Fruit fly (Drosophila melanogaster) whole organism, embryonic: ENCODE data around the gene Mnn1.

Experiments used
- BEAF-32 ChIP-seq: fragments of 200-800 bp; sonication (Bioruptor generic); optimal IDR thresholded peaks from 3 replicates; lab custom pipeline; 2017; ENCODE audit warnings: missing biosample characterization, missing genetic modification characterization, mild to moderate bottlenecking, moderate library complexity, missing genetic modification reagents
- Bteb2 ChIP-seq: fragments of 200-800 bp; sonication (Bioruptor generic); optimal IDR thresholded peaks from 2 replicates; lab custom pipeline; 2016; ENCODE audit warnings: missing biosample characterization, missing genetic modification characterization
- C15 ChIP-seq: fragments of 200-800 bp; sonication (Bioruptor generic); IDR thresholded peaks from 3 replicates; pipeline ENCODE4 v1.3.6; 2022; ENCODE audit warnings: missing biosample characterization, missing genetic modification characterization
- CG11504 ChIP-seq: fragments of 200-800 bp; sonication (Bioruptor generic); optimal IDR thresholded peaks from 3 replicates; lab custom pipeline; 2019; ENCODE audit warnings: missing biosample characterization, mild to moderate bottlenecking, missing genetic modification characterization, moderate library complexity
- CG11560 ChIP-seq: fragments of 200-800 bp; sonication (Bioruptor generic); IDR thresholded peaks from 3 replicates; pipeline ENCODE4 v1.3.6; 2022; ENCODE audit warnings: missing biosample characterization, missing genetic modification characterization
- CG12391 ChIP-seq: fragments of 200-800 bp; sonication (Bioruptor generic); optimal IDR thresholded peaks from 3 replicates; lab custom pipeline; 2018; ENCODE audit warnings: missing biosample characterization, mild to moderate bottlenecking, missing genetic modification characterization, moderate library complexity
- CG13287 ChIP-seq: fragments of 200-800 bp; sonication (Bioruptor generic); IDR thresholded peaks from 2 replicates; pipeline ENCODE4 v1.3.6; 2022; ENCODE audit warnings: missing biosample characterization, missing genetic modification characterization; ENCODE audit not compliant: partially characterized antibody
- CG14710 ChIP-seq: fragments of 200-800 bp; sonication (Bioruptor generic); optimal IDR thresholded peaks from 3 replicates; lab custom pipeline; 2019; ENCODE audit warnings: missing biosample characterization, mild to moderate bottlenecking, missing genetic modification characterization, moderate library complexity
- CG15479 ChIP-seq: fragments of 200-800 bp; sonication (Bioruptor generic); optimal IDR thresholded peaks from 3 replicates; lab custom pipeline; 2019; ENCODE audit warnings: missing biosample characterization, mild to moderate bottlenecking, missing genetic modification characterization, moderate library complexity
- CG15696 ChIP-seq: fragments of 200-800 bp; sonication (Bioruptor generic); optimal IDR thresholded peaks from 2 replicates; lab custom pipeline; 2019; ENCODE audit warnings: missing biosample characterization, mild to moderate bottlenecking, missing genetic modification characterization, moderate library complexity
- CG1603 ChIP-seq: fragments of 200-800 bp; sonication (Bioruptor generic); optimal IDR thresholded peaks from 2 replicates; lab custom pipeline; 2019; ENCODE audit warnings: missing biosample characterization, mild to moderate bottlenecking, missing genetic modification characterization, moderate library complexity
- CG16813 ChIP-seq: fragments of 200-800 bp; sonication (Bioruptor generic); IDR thresholded peaks from 3 replicates; pipeline ENCODE4 v1.3.6; 2022; ENCODE audit warnings: missing biosample characterization, missing genetic modification characterization; ENCODE audit not compliant: partially characterized antibody
- CG17829 ChIP-seq: fragments of 200-800 bp; optimal IDR thresholded peaks from 2 replicates; lab custom pipeline; 2019; ENCODE audit warnings: missing biosample characterization, mild to moderate bottlenecking, missing genetic modification characterization, moderate library complexity
- CG18262 ChIP-seq: fragments of 200-800 bp; optimal IDR thresholded peaks from 3 replicates; lab custom pipeline; 2019; ENCODE audit warnings: missing biosample characterization, mild to moderate bottlenecking, missing genetic modification characterization, moderate library complexity
- CG2120 ChIP-seq: fragments of 200-800 bp; sonication (Bioruptor generic); optimal IDR thresholded peaks from 3 replicates; lab custom pipeline; 2016; ENCODE audit warnings: missing biosample characterization, missing genetic modification characterization
- CG2129 ChIP-seq: fragments of 200-800 bp; sonication (Bioruptor generic); IDR thresholded peaks from 2 replicates; pipeline ENCODE4 v1.3.6; 2022; ENCODE audit warnings: missing biosample characterization, missing genetic modification characterization; ENCODE audit not compliant: partially characterized antibody
- CG2678 ChIP-seq: fragments of 200-800 bp; sonication (Bioruptor generic); optimal IDR thresholded peaks from 3 replicates; lab custom pipeline; 2019; ENCODE audit warnings: missing biosample characterization, mild to moderate bottlenecking, missing genetic modification characterization, moderate library complexity
- CG2712 ChIP-seq: fragments of 200-800 bp; optimal IDR thresholded peaks from 3 replicates; lab custom pipeline; 2019; ENCODE audit warnings: missing biosample characterization, mild to moderate bottlenecking, missing genetic modification characterization, moderate library complexity
- CG3065 ChIP-seq: fragments of 200-800 bp; sonication (Bioruptor generic); optimal IDR thresholded peaks from 2 replicates; lab custom pipeline; 2016; ENCODE audit warnings: missing biosample characterization, missing genetic modification characterization
- CG34224 ChIP-seq: fragments of 200-800 bp; sonication (Bioruptor generic); IDR thresholded peaks from 3 replicates; pipeline ENCODE4 v1.3.6; 2022; ENCODE audit warnings: missing biosample characterization, missing genetic modification characterization; ENCODE audit not compliant: partially characterized antibody
- CG4404 ChIP-seq: fragments of 200-800 bp; sonication (Bioruptor generic); IDR thresholded peaks from 2 replicates; pipeline ENCODE4 v1.3.6; 2022; ENCODE audit warnings: missing biosample characterization, missing genetic modification characterization
- CG8924 ChIP-seq: fragments of 200-800 bp; optimal IDR thresholded peaks from 3 replicates; lab custom pipeline; 2019; ENCODE audit warnings: missing biosample characterization, mild to moderate bottlenecking, missing genetic modification characterization, moderate library complexity
- CG9797 ChIP-seq: fragments of 200-800 bp; sonication (Bioruptor generic); optimal IDR thresholded peaks from 3 replicates; lab custom pipeline; 2018; ENCODE audit warnings: missing biosample characterization, mild to moderate bottlenecking, missing genetic modification characterization
- Dbx ChIP-seq: fragments of 200-800 bp; sonication (Bioruptor generic); IDR thresholded peaks from 3 replicates; pipeline ENCODE4 v1.3.6; 2022; ENCODE audit warnings: missing biosample characterization, missing genetic modification characterization
- Dek ChIP-seq: fragments of 200-800 bp; sonication (Bioruptor generic); optimal IDR thresholded peaks from 3 replicates; lab custom pipeline; 2019; ENCODE audit warnings: missing biosample characterization, mild to moderate bottlenecking, missing genetic modification characterization, moderate library complexity
- Dip3 ChIP-seq: fragments of 200-800 bp; sonication (Bioruptor generic); optimal IDR thresholded peaks from 3 replicates; lab custom pipeline; 2016; ENCODE audit warnings: missing biosample characterization, missing genetic modification characterization
- Dp ChIP-seq: fragments of 200-800 bp; sonication (Bioruptor generic); optimal IDR thresholded peaks from 2 replicates; lab custom pipeline; 2018; ENCODE audit warnings: missing biosample characterization, mild to moderate bottlenecking, missing genetic modification characterization, moderate library complexity
- H15 ChIP-seq: fragments of 200-800 bp; sonication (Bioruptor generic); IDR thresholded peaks from 3 replicates; pipeline ENCODE4 v1.3.6; 2022; ENCODE audit warnings: missing biosample characterization, missing genetic modification characterization
- HLH3B ChIP-seq: fragments of 200-800 bp; sonication (Bioruptor generic); IDR thresholded peaks from 2 replicates; pipeline ENCODE4 v1.3.6; 2022; ENCODE audit warnings: missing biosample characterization, missing genetic modification characterization
- MBD-R2 ChIP-seq: fragments of 200-800 bp; sonication (Bioruptor generic); IDR thresholded peaks from 2 replicates; pipeline ENCODE4 v1.3.6; 2022; ENCODE audit warnings: missing biosample characterization, missing genetic modification characterization
- MESR4 ChIP-seq: fragments of 200-800 bp; sonication (Bioruptor generic); optimal IDR thresholded peaks from 2 replicates; lab custom pipeline; 2018; ENCODE audit warnings: missing biosample characterization, mild to moderate bottlenecking, missing genetic modification characterization, moderate library complexity
- Sry-β ChIP-seq: fragments of 200-800 bp; sonication (Bioruptor generic); optimal IDR thresholded peaks from 2 replicates; lab custom pipeline; 2018; ENCODE audit warnings: missing biosample characterization, mild to moderate bottlenecking, missing genetic modification characterization, moderate library complexity
- Tbp ChIP-seq: fragments of >200 bp; optimal IDR thresholded peaks from 2 replicates; lab custom pipeline; 2018; ENCODE audit warnings: missing biosample characterization, missing genetic modification characterization
- aop ChIP-seq: fragments of 200-800 bp; sonication (Bioruptor generic); IDR thresholded peaks from 2 replicates; pipeline ENCODE4 v1.3.6; 2022; ENCODE audit warnings: missing biosample characterization, missing genetic modification characterization
- bbx ChIP-seq: fragments of 200-800 bp; sonication (Bioruptor generic); IDR thresholded peaks from 2 replicates; pipeline ENCODE4 v1.3.6; 2022; ENCODE audit warnings: missing biosample characterization, missing genetic modification characterization; ENCODE audit not compliant: partially characterized antibody
- bsh ChIP-seq, 2 experiments: fragments of 200-800 bp; sonication (Bioruptor generic); optimal IDR thresholded peaks; 2 replicates each; lab custom pipeline; 2017 to 2018; ENCODE audit warnings: mild to moderate bottlenecking in 2 of 2, missing biosample characterization in 2 of 2, missing genetic modification characterization in 2 of 2, moderate library complexity in 1 of 2
- dan ChIP-seq: fragments of 200-800 bp; sonication (Bioruptor generic); IDR thresholded peaks from 2 replicates; pipeline ENCODE4 v1.3.6; 2022; ENCODE audit warnings: missing biosample characterization, missing genetic modification characterization
- h ChIP-seq: fragments of >200 bp; optimal IDR thresholded peaks from 2 replicates; lab custom pipeline; 2017
- lbe ChIP-seq: fragments of 200-800 bp; sonication (Bioruptor generic); optimal IDR thresholded peaks from 2 replicates; lab custom pipeline; 2016; ENCODE audit warnings: missing biosample characterization, mild to moderate bottlenecking, missing genetic modification characterization
- lilli ChIP-seq: fragments of 200-800 bp; sonication (Bioruptor generic); optimal IDR thresholded peaks from 3 replicates; lab custom pipeline; 2016; ENCODE audit warnings: missing biosample characterization, missing genetic modification characterization
- nmo ChIP-seq: fragments of 200-800 bp; sonication (Bioruptor generic); optimal IDR thresholded peaks from 2 replicates; lab custom pipeline; 2018; ENCODE audit warnings: missing biosample characterization, mild to moderate bottlenecking, missing genetic modification characterization, moderate library complexity
- odd ChIP-seq: fragments of 200-800 bp; sonication (Bioruptor generic); optimal IDR thresholded peaks from 2 replicates; lab custom pipeline; 2017; ENCODE audit warnings: missing biosample characterization, mild to moderate bottlenecking, missing genetic modification characterization
- pfk ChIP-seq: fragments of 200-800 bp; sonication (Bioruptor generic); optimal IDR thresholded peaks from 2 replicates; lab custom pipeline; 2018; ENCODE audit warnings: missing biosample characterization, mild to moderate bottlenecking, missing genetic modification characterization, moderate library complexity
- prd ChIP-seq, 3 experiments: fragments of >200 bp in 2 of 3; fragments of 200-800 bp in 1 of 3; sonication (Bioruptor generic) in 1 of 3; optimal IDR thresholded peaks in 2 of 3; IDR thresholded peaks in 1 of 3; 2 replicates in 2 of 3; 3 replicates in 1 of 3; pipeline versions ENCODE4 v1.3.6 to Lab custom; 2017 to 2022; ENCODE audit warnings: missing biosample characterization in 1 of 3, missing genetic modification characterization in 1 of 3
- pros ChIP-seq: fragments of 200-800 bp; sonication (Bioruptor generic); optimal IDR thresholded peaks from 3 replicates; lab custom pipeline; 2019; ENCODE audit warnings: missing biosample characterization, mild to moderate bottlenecking, missing genetic modification characterization, moderate library complexity
- repo ChIP-seq: fragments of 200-800 bp; sonication (Bioruptor generic); optimal IDR thresholded peaks from 2 replicates; lab custom pipeline; 2016; ENCODE audit warnings: missing biosample characterization, missing genetic modification characterization
- row ChIP-seq: fragments of 200-800 bp; sonication (Bioruptor generic); IDR thresholded peaks from 3 replicates; pipeline ENCODE4 v1.3.6; 2022; ENCODE audit warnings: missing biosample characterization, missing genetic modification characterization
- sens ChIP-seq: fragments of 200-800 bp; sonication (Bioruptor generic); peaks from one replicate; lab custom pipeline; 2016; ENCODE audit warnings: missing biosample characterization, missing genetic modification characterization
- sima ChIP-seq: fragments of 200-800 bp; sonication (Bioruptor generic); optimal IDR thresholded peaks from 2 replicates; lab custom pipeline; 2016; ENCODE audit warnings: missing biosample characterization, missing genetic modification characterization
- stwl ChIP-seq: fragments of 200-800 bp; sonication (Bioruptor generic); optimal IDR thresholded peaks from 3 replicates; lab custom pipeline; 2018; ENCODE audit warnings: missing biosample characterization, mild to moderate bottlenecking, missing genetic modification characterization, moderate library complexity

The Mnn1 gene

dm6 chr2L:7063721-7064179 is 7.6 kb downstream of the Mnn1 start, which contains the start of gene Sem1:
Gene Sem1, plus strand, starts transcription at chr2L:7063986.
- no peak for TF ChIP-seq CG16813 (GFP tag; lab: Robert Waterston, UW)
- TF ChIP-seq CG8924 (tag; lab: Kevin White, UChicago) = peak; percentile 12
- no peak for TF ChIP-seq pfk
- no peak for TF ChIP-seq lbe (GFP tag; lab: Kevin White, UChicago)
- peak; percentile 50 for TF ChIP-seq CG14710
- TF ChIP-seq bsh (GFP tag; optimal IDR thresholded peaks at IDR 0.05; lab: Kevin White, UChicago) = no peak
- no peak for TF ChIP-seq CG15479 (GFP tag; lab: Kevin White, UChicago)
- TF ChIP-seq lilli (GFP tag; lab: Kevin White, UChicago) = peak; percentile 6
- no peak for TF ChIP-seq CG3065 (GFP tag; lab: Kevin White, UChicago)
- peak; percentile 13 for TF ChIP-seq CG12391
- no peak for TF ChIP-seq repo (GFP tag; lab: Kevin White, UChicago)
- TF ChIP-seq CG2678 (tag; lab: Kevin White, UChicago) = no peak
- peak; percentile 91 for TF ChIP-seq Sry-β (GFP tag; lab: Kevin White, UChicago)
- TF ChIP-seq HLH3B (GFP tag; lab: Robert Waterston, UW) = no peak
- TF ChIP-seq CG17829 (tag; lab: Kevin White, UChicago) = peak; percentile 8
- peak; percentile 39; the same call in 1 of the 2 replicates for TF ChIP-seq MBD-R2
- TF ChIP-seq prd (optimal IDR thresholded peaks at IDR 0.05; lab: Kevin White, UChicago) = no peak
- TF ChIP-seq prd (GFP tag; IDR thresholded peaks at IDR 0.05; lab: Robert Waterston, UW) = 0 out of 3 replicates have a peak, but pooled peaks have one; percentile 14
- TF ChIP-seq CG11504 (tag; lab: Kevin White, UChicago) = peak; percentile 65
- peak; percentile 16 for TF ChIP-seq nmo (GFP tag; lab: Kevin White, UChicago)
- no peak for TF ChIP-seq sima (GFP tag; lab: Kevin White, UChicago)
- no peak for TF ChIP-seq CG4404 (GFP tag; lab: Robert Waterston, UW)
- peak; percentile 24 for TF ChIP-seq CG1603
- peak; percentile 7 for TF ChIP-seq BEAF-32 (GFP tag; lab: Kevin White, UChicago)
- peak; percentile 17 for TF ChIP-seq CG2712 (tag; lab: Kevin White, UChicago)
- TF ChIP-seq CG9797 = peak; percentile 59
- TF ChIP-seq CG11560 (tag; lab: Robert Waterston, UW) = no peak
- TF ChIP-seq Dp (GFP tag; lab: Kevin White, UChicago) = peak; percentile 34
- no peak for TF ChIP-seq CG15696 (tag; lab: Kevin White, UChicago)
- TF ChIP-seq Dbx (GFP tag; lab: Robert Waterston, UW) = no peak
- TF ChIP-seq aop (GFP tag; lab: Robert Waterston, UW) = no peak
- no peak for TF ChIP-seq CG2129
- TF ChIP-seq H15 (GFP tag; lab: Robert Waterston, UW) = no peak
- TF ChIP-seq stwl (tag; lab: Kevin White, UChicago) = peak; percentile 29
- no peak for TF ChIP-seq Dek (tag; lab: Kevin White, UChicago)
- no peak for TF ChIP-seq pros (GFP tag; lab: Kevin White, UChicago)
- no peak for TF ChIP-seq C15 (GFP tag; lab: Robert Waterston, UW)
- no peak for TF ChIP-seq dan (GFP tag; lab: Robert Waterston, UW)
- peak; percentile 16 for TF ChIP-seq CG13287 (GFP tag; lab: Robert Waterston, UW)
- no peak for TF ChIP-seq bbx (GFP tag; lab: Robert Waterston, UW)
- TF ChIP-seq row (GFP tag; lab: Robert Waterston, UW) = peak; percentile 75
- peak; percentile 54 for TF ChIP-seq sens (GFP tag; lab: Kevin White, UChicago)
- peak; percentile 52 for TF ChIP-seq MESR4 (GFP tag; lab: Kevin White, UChicago)
- TF ChIP-seq Tbp = no peak
- no peak for TF ChIP-seq h
- TF ChIP-seq CG2120 (GFP tag; lab: Kevin White, UChicago) = peak; percentile 22
- TF ChIP-seq Dip3 (GFP tag; lab: Kevin White, UChicago) = no peak
- peak; percentile 4 for TF ChIP-seq CG18262 (tag; lab: Kevin White, UChicago)
- TF ChIP-seq CG34224 = peak; percentile 18; the same call in 1 of the 3 replicates
- no peak for TF ChIP-seq Bteb2 (GFP tag; lab: Kevin White, UChicago)
- no peak for TF ChIP-seq odd
